Worm (Caenorhabditis elegans) whole organism, early embryonic: Measurements from ENCODE around the gene rin-1.

ENCODE experiments used
- F13C5.2 ChIP-seq: sonication (generic microtip); optimal IDR thresholded peaks from 2 replicates; lab custom pipeline; 2017; ENCODE audit warnings: mild to moderate bottlenecking, missing genetic modification characterization, inconsistent platforms, missing compliant biosample characterization
- ama-1 ChIP-seq: fragments of 150-350 bp; optimal IDR thresholded peaks from 2 replicates; lab custom pipeline; 2014
- ets-7 ChIP-seq: sonication (generic microtip); optimal IDR thresholded peaks from 2 replicates; lab custom pipeline; 2016; ENCODE audit warnings: missing genotype, missing genetic modification characterization, missing compliant biosample characterization
- flt-1 ChIP-seq: fragments of 200-800 bp; sonication (Bioruptor generic); IDR thresholded peaks from 2 replicates; pipeline ENCODE4 v1.3.6; 2022; ENCODE audit warnings: missing genetic modification characterization, missing compliant biosample characterization
- hmbx-1 ChIP-seq: sonication (generic microtip); optimal IDR thresholded peaks from 2 replicates; lab custom pipeline; 2016; ENCODE audit warnings: mild to moderate bottlenecking, missing genetic modification characterization, missing compliant biosample characterization
- hnd-1 ChIP-seq: sonication (generic microtip); optimal IDR thresholded peaks from 2 replicates; lab custom pipeline; 2016; ENCODE audit warnings: missing genetic modification characterization, missing compliant biosample characterization
- tra-4 ChIP-seq: sonication (generic microtip); optimal IDR thresholded peaks from 2 replicates; lab custom pipeline; 2017; ENCODE audit warnings: missing genetic modification characterization, missing compliant biosample characterization

- no peak for TF ChIP-seq ama-1 (lab: Kevin White, UChicago)
- TF ChIP-seq tra-4 (tag; lab: Kevin White, UChicago) = no peak
- no peak for TF ChIP-seq flt-1 (GFP tag; lab: Robert Waterston, UW)
- no peak for TF ChIP-seq hmbx-1
- TF ChIP-seq ets-7 (tag; lab: Kevin White, UChicago) = no peak
- TF ChIP-seq F13C5.2 (tag; lab: Kevin White, UChicago) = no peak
- TF ChIP-seq hnd-1 (tag; lab: Kevin White, UChicago) = no peak
These were observed 15.1 kb upstream of the rin-1 start for ce11 chrV:14830267-14831175.
